Worm (Caenorhabditis elegans) whole organism, L4 larva: ENCODE data around the gene srh-21.

Experiments
- Y5F2A.4 ChIP-seq: fragments of 200-800 bp; sonication (Bioruptor generic); optimal IDR thresholded peaks from 2 replicates; lab custom pipeline; 2018; ENCODE audit warnings: mild to moderate bottlenecking, missing genetic modification characterization, missing compliant biosample characterization
- ama-1 ChIP-seq: fragments of 150-350 bp; optimal IDR thresholded peaks from 2 replicates; lab custom pipeline; 2014; ENCODE audit warnings: inconsistent platforms, mixed read lengths
- daf-19 ChIP-seq: fragments of 200-800 bp; sonication (Bioruptor generic); conservative IDR thresholded peaks from 2 replicates; pipeline ENCODE4 v1.3.6; 2022; ENCODE audit warnings: missing genetic modification characterization, missing compliant biosample characterization
- dpl-1 ChIP-seq: fragments of 150-350 bp; optimal IDR thresholded peaks from 2 replicates; lab custom pipeline; 2014; ENCODE audit warnings: missing biosample characterization, missing genetic modification reagents, missing genetic modification characterization
- lin-13 ChIP-seq: fragments of 150-350 bp; optimal IDR thresholded peaks from 2 replicates; lab custom pipeline; 2014; ENCODE audit warnings: missing biosample characterization, missing genetic modification reagents, missing genetic modification characterization

DNA sequence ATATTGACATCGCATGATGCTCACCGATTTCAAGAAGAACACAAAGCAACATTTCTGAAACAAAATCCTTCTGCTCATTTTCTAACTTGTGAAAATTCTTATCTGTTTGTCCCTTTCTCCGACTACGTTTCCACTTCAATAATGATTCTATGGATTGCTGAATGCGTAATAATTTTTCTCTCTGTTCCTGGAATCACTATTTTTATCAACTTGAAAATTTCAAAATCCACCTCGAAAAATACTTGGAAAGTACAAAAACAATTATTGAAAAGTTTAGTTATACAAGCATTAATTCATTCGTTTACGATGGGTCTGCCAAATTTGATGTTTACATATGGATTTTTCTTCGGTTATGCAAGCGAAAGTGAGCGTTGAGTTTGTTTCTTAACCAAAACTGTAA, 4.4 kb upstream of the srh-21 start, which contains the start of gene srh-22:
- no peak for TF ChIP-seq Y5F2A.4 (GFP tag; lab: Kevin White, UChicago)
- TF ChIP-seq dpl-1 (GFP tag; lab: Kevin White, UChicago): no peak
- TF ChIP-seq ama-1: no peak
- no peak for TF ChIP-seq lin-13
- no peak for TF ChIP-seq daf-19 (GFP tag; lab: Robert Waterston, UW)
